Worm (Caenorhabditis elegans) whole organism, late embryonic: ENCODE results near the gene ric-8.

Source experiments
- F13H6.1 ChIP-seq: sonication (generic microtip); optimal IDR thresholded peaks from 2 replicates; lab custom pipeline; 2016; ENCODE audit warnings: missing genetic modification characterization, missing compliant biosample characterization
- ahr-1 ChIP-seq: sonication (generic microtip); optimal IDR thresholded peaks from 2 replicates; lab custom pipeline; 2016; ENCODE audit warnings: missing genetic modification characterization, missing compliant biosample characterization
- ceh-24 ChIP-seq: sonication (generic microtip); optimal IDR thresholded peaks from 2 replicates; lab custom pipeline; 2016; ENCODE audit warnings: mild to moderate bottlenecking, missing genetic modification characterization, missing compliant biosample characterization
- ceh-31 ChIP-seq: sonication (generic microtip); optimal IDR thresholded peaks from 2 replicates; lab custom pipeline; 2016; ENCODE audit warnings: missing genetic modification characterization, missing compliant biosample characterization
- ceh-45 ChIP-seq: fragments of 200-800 bp; sonication (Bioruptor generic); IDR thresholded peaks from 2 replicates; pipeline ENCODE4 v1.3.6; 2022; ENCODE audit warnings: missing genetic modification reagents, missing genetic modification characterization, missing compliant biosample characterization
- dve-1 ChIP-seq: sonication (generic microtip); optimal IDR thresholded peaks from 2 replicates; lab custom pipeline; 2017; ENCODE audit warnings: antibody characterized with exemption, mild to moderate bottlenecking, missing genetic modification characterization, missing compliant biosample characterization
- mec-3 ChIP-seq: sonication (generic microtip); optimal IDR thresholded peaks from 2 replicates; lab custom pipeline; 2016; ENCODE audit warnings: borderline replicate concordance, missing genetic modification characterization, missing compliant biosample characterization
- pax-1 ChIP-seq: fragments of 150-350 bp; optimal IDR thresholded peaks from 2 replicates; lab custom pipeline; 2014; ENCODE audit warnings: missing biosample characterization, missing genetic modification characterization
- tbx-2 ChIP-seq: sonication (generic microtip); optimal IDR thresholded peaks from 2 replicates; lab custom pipeline; 2016; ENCODE audit warnings: missing genetic modification characterization, missing compliant biosample characterization
- unc-42 ChIP-seq: sonication (generic microtip); optimal IDR thresholded peaks from 2 replicates; lab custom pipeline; 2016; ENCODE audit warnings: missing genotype, missing genetic modification characterization, missing compliant biosample characterization
- unc-55 ChIP-seq: sonication (generic microtip); optimal IDR thresholded peaks from 2 replicates; lab custom pipeline; 2017; ENCODE audit warnings: missing biosample characterization, missing genetic modification reagents, missing genetic modification characterization

DNA sequence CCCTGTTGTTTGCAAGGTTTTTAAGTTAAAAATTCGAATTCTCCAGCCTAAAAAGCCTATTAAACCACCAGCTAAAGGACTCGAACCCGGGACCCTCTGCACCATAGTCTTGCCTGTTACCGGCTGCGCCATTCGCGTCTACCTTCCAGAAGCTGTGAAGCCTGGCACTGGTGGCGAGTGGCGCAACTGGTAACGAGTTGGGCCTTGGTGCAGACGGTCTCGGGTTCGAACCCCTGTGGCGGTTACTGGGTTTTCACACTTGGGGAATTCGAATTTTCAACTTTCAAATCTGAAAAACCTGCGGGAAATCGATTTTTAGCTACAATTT lies 39.9 kb upstream of the ric-8 start:
- TF ChIP-seq pax-1 (tag; lab: Kevin White, UChicago) (no peak), unc-55 (GFP tag; lab: Kevin White, UChicago) (no peak), ahr-1 (no peak), tbx-2 (no peak), ceh-24 (tag; lab: Kevin White, UChicago) (no peak), ceh-31 (tag; lab: Kevin White, UChicago) (no peak), F13H6.1 (tag; lab: Kevin White, UChicago) (no peak), dve-1 (tag; lab: Kevin White, UChicago) (no peak), ceh-45 (no peak), unc-42 (tag; lab: Kevin White, UChicago) (no peak), mec-3 (tag; lab: Kevin White, UChicago) (no peak)
